Fruit fly (Drosophila melanogaster) whole organism, embryonic: Measurements from ENCODE around the gene xmas.

Source experiments
- Bgb ChIP-seq: fragments of 200-800 bp; sonication (Bioruptor generic); IDR thresholded peaks from 2 replicates; pipeline ENCODE4 v1.3.6; 2022; ENCODE audit warnings: missing biosample characterization, missing genetic modification characterization; ENCODE audit not compliant: partially characterized antibody
- CG10274 ChIP-seq: fragments of 200-800 bp; sonication (Bioruptor generic); optimal IDR thresholded peaks from 3 replicates; lab custom pipeline; 2017; ENCODE audit warnings: missing biosample characterization, mild to moderate bottlenecking, missing genetic modification characterization
- CG11398 ChIP-seq: fragments of 200-800 bp; sonication (Bioruptor generic); optimal IDR thresholded peaks from 2 replicates; lab custom pipeline; 2016; ENCODE audit warnings: missing biosample characterization, missing genetic modification characterization
- CG11456 ChIP-seq: fragments of 200-800 bp; sonication (Bioruptor generic); IDR thresholded peaks from 3 replicates; pipeline ENCODE4 v1.3.6; 2022; ENCODE audit warnings: missing biosample characterization, missing genetic modification characterization
- CG11560 ChIP-seq: fragments of 200-800 bp; sonication (Bioruptor generic); IDR thresholded peaks from 3 replicates; pipeline ENCODE4 v1.3.6; 2022; ENCODE audit warnings: missing biosample characterization, missing genetic modification characterization
- CG12236 ChIP-seq: fragments of 200-800 bp; sonication (Bioruptor generic); optimal IDR thresholded peaks from 2 replicates; lab custom pipeline; 2016; ENCODE audit warnings: missing biosample characterization, missing genetic modification characterization
- CG13775 ChIP-seq: fragments of 200-800 bp; sonication (Bioruptor generic); optimal IDR thresholded peaks from 3 replicates; lab custom pipeline; 2017; ENCODE audit warnings: missing biosample characterization, mild to moderate bottlenecking, missing genetic modification characterization
- CG14441 ChIP-seq: fragments of 200-800 bp; sonication (Bioruptor generic); IDR thresholded peaks from 2 replicates; pipeline ENCODE4 v1.3.6; 2022; ENCODE audit warnings: missing biosample characterization, missing genetic modification characterization
- CG1647 ChIP-seq: fragments of 200-800 bp; sonication (Bioruptor generic); optimal IDR thresholded peaks from 3 replicates; lab custom pipeline; 2016; ENCODE audit warnings: missing biosample characterization, missing genetic modification characterization
- CG16779 ChIP-seq: fragments of 200-800 bp; sonication (Bioruptor generic); IDR thresholded peaks from 2 replicates; pipeline ENCODE4 v1.3.6; 2022; ENCODE audit warnings: missing biosample characterization, missing genetic modification characterization
- CG1792 ChIP-seq: fragments of 200-800 bp; sonication (Bioruptor generic); optimal IDR thresholded peaks from 2 replicates; lab custom pipeline; 2016; ENCODE audit warnings: missing biosample characterization, missing genetic modification characterization
- CG18599 ChIP-seq: fragments of 200-800 bp; sonication (Bioruptor generic); optimal IDR thresholded peaks from 3 replicates; lab custom pipeline; 2017; ENCODE audit warnings: missing biosample characterization, missing genetic modification characterization, mild to moderate bottlenecking, moderate library complexity, missing genetic modification reagents
- CG30403 ChIP-seq: fragments of 200-800 bp; sonication (Bioruptor generic); optimal IDR thresholded peaks from 3 replicates; lab custom pipeline; 2016; ENCODE audit warnings: missing biosample characterization, missing genetic modification characterization
- CG3847 ChIP-seq: fragments of 200-800 bp; sonication (Bioruptor generic); IDR thresholded peaks from 2 replicates; pipeline ENCODE4 v1.3.6; 2022; ENCODE audit warnings: missing biosample characterization, missing genetic modification characterization
- CG3995 ChIP-seq: fragments of 200-800 bp; sonication (Bioruptor generic); optimal IDR thresholded peaks from 3 replicates; lab custom pipeline; 2016; ENCODE audit warnings: missing biosample characterization, missing genetic modification characterization
- CG6254 ChIP-seq: fragments of 200-800 bp; sonication (Bioruptor generic); optimal IDR thresholded peaks from 3 replicates; lab custom pipeline; 2017; ENCODE audit warnings: mild to moderate bottlenecking, missing biosample characterization, missing genetic modification reagents, missing genetic modification characterization
- CG6689 ChIP-seq: fragments of 200-800 bp; sonication (Bioruptor generic); IDR thresholded peaks from 2 replicates; pipeline ENCODE4 v1.3.6; 2022; ENCODE audit warnings: missing biosample characterization, missing genetic modification characterization
- CG9727 ChIP-seq: fragments of 200-800 bp; sonication (Bioruptor generic); optimal IDR thresholded peaks from 3 replicates; lab custom pipeline; 2017; ENCODE audit warnings: missing biosample characterization, mild to moderate bottlenecking, missing genetic modification characterization
- Camta ChIP-seq: fragments of 200-800 bp; sonication (Bioruptor generic); optimal IDR thresholded peaks from 2 replicates; lab custom pipeline; 2016; ENCODE audit warnings: missing biosample characterization, missing genetic modification characterization
- Chrac-16 ChIP-seq: fragments of 200-800 bp; sonication (Bioruptor generic); optimal IDR thresholded peaks from 3 replicates; lab custom pipeline; 2016; ENCODE audit warnings: missing biosample characterization, missing genetic modification characterization
- CkIIα-i1 ChIP-seq: fragments of 200-800 bp; sonication (Bioruptor generic); IDR thresholded peaks from 2 replicates; pipeline ENCODE4 v1.3.6; 2022; ENCODE audit warnings: missing biosample characterization, missing genetic modification characterization
- CoRest ChIP-seq: fragments of 200-800 bp; sonication (Bioruptor generic); optimal IDR thresholded peaks from 3 replicates; lab custom pipeline; 2018; ENCODE audit warnings: missing biosample characterization, mild to moderate bottlenecking, missing genetic modification characterization, moderate library complexity
- Doc3 ChIP-seq: fragments of 200-800 bp; sonication (Bioruptor generic); IDR thresholded peaks from 3 replicates; pipeline ENCODE4 v1.3.6; 2022; ENCODE audit warnings: missing biosample characterization, missing genetic modification characterization; ENCODE audit not compliant: partially characterized antibody
- Drgx ChIP-seq: fragments of 200-800 bp; sonication (Bioruptor generic); IDR thresholded peaks from 2 replicates; pipeline ENCODE4 v1.3.6; 2022; ENCODE audit warnings: missing biosample characterization, missing genetic modification characterization
- Fer2 ChIP-seq: fragments of 200-800 bp; sonication (Bioruptor generic); optimal IDR thresholded peaks from 2 replicates; lab custom pipeline; 2018; ENCODE audit warnings: missing biosample characterization, mild to moderate bottlenecking, missing genetic modification characterization, moderate library complexity
- Gsc ChIP-seq: fragments of 200-800 bp; sonication (Bioruptor generic); IDR thresholded peaks from 2 replicates; pipeline ENCODE4 v1.3.6; 2022; ENCODE audit warnings: missing biosample characterization, missing genetic modification characterization
- HLH4C ChIP-seq: fragments of 200-800 bp; sonication (Bioruptor generic); IDR thresholded peaks from 3 replicates; pipeline ENCODE4 v1.3.6; 2022; ENCODE audit warnings: missing biosample characterization, missing genetic modification characterization; ENCODE audit not compliant: partially characterized antibody
- Med ChIP-seq: fragments of 200-800 bp; sonication (Bioruptor generic); peaks from one replicate; lab custom pipeline; 2016; ENCODE audit warnings: missing biosample characterization, missing genetic modification characterization, mild to moderate bottlenecking, inconsistent platforms, moderate library complexity
- Nf-YA ChIP-seq: fragments of 200-800 bp; sonication (Bioruptor generic); IDR thresholded peaks from 2 replicates; pipeline ENCODE4 v1.3.6; 2022; ENCODE audit warnings: missing biosample characterization, missing genetic modification characterization
- NfI ChIP-seq: fragments of 200-800 bp; sonication (Bioruptor generic); optimal IDR thresholded peaks from 3 replicates; lab custom pipeline; 2018; ENCODE audit warnings: missing biosample characterization, mild to moderate bottlenecking, missing genetic modification characterization, moderate library complexity
- Six4 ChIP-seq: fragments of 200-800 bp; sonication (Bioruptor generic); optimal IDR thresholded peaks from 2 replicates; lab custom pipeline; 2016; ENCODE audit warnings: missing biosample characterization, missing genetic modification characterization
- Ssrp ChIP-seq: fragments of 200-800 bp; sonication (Bioruptor generic); optimal IDR thresholded peaks from 2 replicates; lab custom pipeline; 2018; ENCODE audit warnings: missing biosample characterization, mild to moderate bottlenecking, missing genetic modification characterization, moderate library complexity
- ash1 ChIP-seq: fragments of 200-800 bp; sonication (Bioruptor generic); optimal IDR thresholded peaks from 2 replicates; lab custom pipeline; 2018; ENCODE audit warnings: missing biosample characterization, mild to moderate bottlenecking, missing genetic modification characterization
- btn ChIP-seq: fragments of 200-800 bp; sonication (Bioruptor generic); optimal IDR thresholded peaks from 2 replicates; lab custom pipeline; 2016; ENCODE audit warnings: missing biosample characterization, missing genetic modification characterization
- ci ChIP-seq: fragments of 200-800 bp; sonication (Bioruptor generic); IDR thresholded peaks from 3 replicates; pipeline ENCODE4 v1.3.6; 2022; ENCODE audit warnings: missing biosample characterization, missing genetic modification characterization
- dmrt11E ChIP-seq: fragments of 200-800 bp; sonication (Bioruptor generic); optimal IDR thresholded peaks from 3 replicates; lab custom pipeline; 2018; ENCODE audit warnings: missing biosample characterization, mild to moderate bottlenecking, missing genetic modification characterization, moderate library complexity
- gem ChIP-seq: fragments of 200-800 bp; sonication (Bioruptor generic); optimal IDR thresholded peaks from 2 replicates; lab custom pipeline; 2019; ENCODE audit warnings: missing biosample characterization, mild to moderate bottlenecking, missing genetic modification characterization, moderate library complexity
- lab ChIP-seq: fragments of 200-800 bp; sonication (Bioruptor generic); optimal IDR thresholded peaks from 3 replicates; lab custom pipeline; 2017; ENCODE audit warnings: missing biosample characterization, missing genetic modification characterization, mild to moderate bottlenecking, moderate library complexity, missing genetic modification reagents
- onecut ChIP-seq: fragments of 200-800 bp; sonication (Bioruptor generic); IDR thresholded peaks from 2 replicates; pipeline ENCODE4 v1.3.6; 2022; ENCODE audit warnings: missing biosample characterization, missing genetic modification characterization
- pan ChIP-seq, 4 experiments: fragments of >200 bp in 3 of 4; fragments of 200-800 bp in 1 of 4; sonication (Bioruptor generic) in 1 of 4; optimal IDR thresholded peaks in 3 of 4; IDR thresholded peaks in 1 of 4; 2 replicates each; pipeline versions ENCODE4 v1.3.6 to Lab custom; 2017 to 2022; ENCODE audit warnings: missing biosample characterization in 2 of 4, missing genetic modification characterization in 2 of 4, mixed read lengths in 1 of 4
- pfk ChIP-seq: fragments of 200-800 bp; sonication (Bioruptor generic); optimal IDR thresholded peaks from 2 replicates; lab custom pipeline; 2018; ENCODE audit warnings: missing biosample characterization, mild to moderate bottlenecking, missing genetic modification characterization, moderate library complexity
- pum ChIP-seq: fragments of 200-800 bp; sonication (Bioruptor generic); optimal IDR thresholded peaks from 2 replicates; lab custom pipeline; 2016; ENCODE audit warnings: missing biosample characterization, missing genetic modification characterization
- salm ChIP-seq: fragments of 200-800 bp; sonication (Bioruptor generic); optimal IDR thresholded peaks from 2 replicates; lab custom pipeline; 2018; ENCODE audit warnings: missing biosample characterization, mild to moderate bottlenecking, missing genetic modification characterization
- sens-2 ChIP-seq: fragments of 200-800 bp; sonication (Bioruptor generic); IDR thresholded peaks from 2 replicates; pipeline ENCODE4 v1.3.6; 2022; ENCODE audit warnings: missing biosample characterization, missing genetic modification characterization
- so ChIP-seq: fragments of 200-800 bp; sonication (Bioruptor generic); IDR thresholded peaks from 3 replicates; pipeline ENCODE4 v1.3.6; 2022; ENCODE audit warnings: missing biosample characterization, missing genetic modification characterization
- sob ChIP-seq: fragments of 200-800 bp; sonication (Bioruptor generic); IDR thresholded peaks from 2 replicates; pipeline ENCODE4 v1.3.6; 2022; ENCODE audit warnings: missing biosample characterization, missing genetic modification characterization
- trh ChIP-seq: fragments of 200-800 bp; sonication (Bioruptor generic); optimal IDR thresholded peaks from 2 replicates; lab custom pipeline; 2016; ENCODE audit warnings: missing biosample characterization, missing genetic modification characterization
- unpg ChIP-seq: fragments of 200-800 bp; sonication (Bioruptor generic); optimal IDR thresholded peaks from 3 replicates; lab custom pipeline; 2018; ENCODE audit warnings: missing biosample characterization, mild to moderate bottlenecking, missing genetic modification characterization, moderate library complexity
- wor ChIP-seq: fragments of 200-800 bp; sonication (Bioruptor generic); IDR thresholded peaks from 2 replicates; pipeline ENCODE4 v1.3.6; 2022; ENCODE audit warnings: missing biosample characterization, missing genetic modification characterization
- zen ChIP-seq: fragments of 200-800 bp; sonication (Bioruptor generic); optimal IDR thresholded peaks from 3 replicates; lab custom pipeline; 2018; ENCODE audit warnings: missing biosample characterization, mild to moderate bottlenecking, missing genetic modification characterization, moderate library complexity

The xmas gene

dm6 chrX:17178484-17178921 is 19.4 kb upstream of the xmas start (continued):
- TF ChIP-seq Ssrp (tag; lab: Kevin White, UChicago) (no peak), CkIIα-i1 (GFP tag; lab: Robert Waterston, UW) (peak; percentile 82), sens-2 (GFP tag; lab: Robert Waterston, UW) (peak; percentile 94), Gsc (GFP tag; lab: Robert Waterston, UW) (peak; percentile 92), Med (GFP tag; lab: Kevin White, UChicago) (peak; percentile 99), so (GFP tag; lab: Robert Waterston, UW) (peak; percentile 97), CG18599 (GFP tag; lab: Kevin White, UChicago) (peak; percentile 98), pum (GFP tag; lab: Kevin White, UChicago) (peak; percentile 92), CG1647 (GFP tag; lab: Kevin White, UChicago) (peak; percentile 93), CG6254 (GFP tag; lab: Kevin White, UChicago) (peak; percentile 95), wor (GFP tag; lab: Robert Waterston, UW) (peak; percentile 84), CG9727 (GFP tag; lab: Kevin White, UChicago) (peak; percentile 99), btn (GFP tag; lab: Kevin White, UChicago) (peak; percentile 80), trh (GFP tag; lab: Kevin White, UChicago) (peak; percentile 96), dmrt11E (tag; lab: Kevin White, UChicago) (no peak), CG1792 (GFP tag; lab: Kevin White, UChicago) (peak; percentile 88), pan (optimal IDR thresholded peaks at IDR 0.05; lab: Kevin White, UChicago) (no peak), pan (GFP tag; optimal IDR thresholded peaks at IDR 0.05 in 1 of 2, IDR thresholded peaks at IDR 0.05 in 1 of 2) (peak in 1 of 2 experiments; percentile 99), CG16779 (GFP tag; lab: Robert Waterston, UW) (peak; percentile 91), Nf-YA (GFP tag; lab: Robert Waterston, UW) (peak; percentile 98), CG13775 (GFP tag; lab: Kevin White, UChicago) (peak; percentile 91), CG11560 (tag; lab: Robert Waterston, UW) (peak; percentile 91), CG11456 (GFP tag; lab: Robert Waterston, UW) (peak; percentile 98), CG30403 (GFP tag; lab: Kevin White, UChicago) (peak; percentile 14), NfI (GFP tag; lab: Kevin White, UChicago) (no peak), pfk (GFP tag; lab: Kevin White, UChicago) (peak; percentile 35), zen (tag; lab: Kevin White, UChicago) (peak; percentile 98), Doc3 (GFP tag; lab: Robert Waterston, UW) (0 out of 3 replicates have a peak, but pooled peaks have one; percentile 17), HLH4C (GFP tag; lab: Robert Waterston, UW) (no peak), Bgb (GFP tag; lab: Robert Waterston, UW) (no peak), CG3995 (GFP tag; lab: Kevin White, UChicago) (peak; percentile 75), gem (no peak), CG14441 (GFP tag; lab: Robert Waterston, UW) (peak; percentile 99), Drgx (GFP tag; lab: Robert Waterston, UW) (peak; percentile 99), CG11398 (GFP tag; lab: Kevin White, UChicago) (peak; percentile 33), ci (peak; percentile 88), sob (GFP tag; lab: Robert Waterston, UW) (peak; percentile 99), ash1 (peak; percentile 56), CoRest (no peak), CG10274 (peak; percentile 80), Fer2 (tag; lab: Kevin White, UChicago) (peak; percentile 94), onecut (peak; percentile 96), unpg (GFP tag; lab: Kevin White, UChicago) (no peak), CG6689 (GFP tag; lab: Robert Waterston, UW) (peak; percentile 99), CG12236 (GFP tag; lab: Kevin White, UChicago) (no peak), Chrac-16 (no peak), salm (tag; lab: Kevin White, UChicago) (no peak), lab (GFP tag; lab: Kevin White, UChicago) (peak; percentile 98), Camta (GFP tag; lab: Kevin White, UChicago) (peak; percentile 95), CG3847 (GFP tag; lab: Robert Waterston, UW) (peak; percentile 38; the same call in 1 of the 2 replicates), Six4 (peak; percentile 97)
